Worm (Caenorhabditis elegans) whole organism, midembryonic: ENCODE data around the gene T25D1.1.

Experiments used
- T22C8.4 ChIP-seq: fragments of 200-800 bp; sonication (Bioruptor generic); IDR thresholded peaks from 2 replicates; pipeline ENCODE4 v1.3.6; 2022; ENCODE audit warnings: missing genetic modification characterization, missing compliant biosample characterization
- cog-1 ChIP-seq: sonication (generic microtip); optimal IDR thresholded peaks from 2 replicates; lab custom pipeline; 2016; ENCODE audit warnings: missing genetic modification characterization, missing compliant biosample characterization
- flt-1 ChIP-seq: fragments of 200-800 bp; sonication (Bioruptor generic); IDR thresholded peaks from 2 replicates; pipeline ENCODE4 v1.3.6; 2022; ENCODE audit warnings: missing genetic modification characterization, missing compliant biosample characterization
- klf-2 ChIP-seq: fragments of 200-800 bp; sonication (Bioruptor generic); conservative IDR thresholded peaks from 2 replicates; pipeline ENCODE4 v1.3.6; 2022; ENCODE audit warnings: missing genetic modification reagents, missing genetic modification characterization, missing compliant biosample characterization
- med-1 ChIP-seq: sonication (generic microtip); optimal IDR thresholded peaks from 2 replicates; lab custom pipeline; 2017; ENCODE audit warnings: missing genetic modification characterization, mild to moderate bottlenecking, missing compliant biosample characterization, antibody characterized with exemption, missing genetic modification reagents; ENCODE audit not compliant: insufficient read depth
- ref-1 ChIP-seq: fragments of 200-800 bp; sonication (Bioruptor generic); conservative IDR thresholded peaks from 2 replicates; pipeline ENCODE4 v1.3.6; 2022; ENCODE audit warnings: missing genetic modification reagents, missing genetic modification characterization, missing compliant biosample characterization
- tab-1 ChIP-seq: fragments of 200-800 bp; sonication (Bioruptor generic); IDR thresholded peaks from 2 replicates; pipeline ENCODE4 v1.3.6; 2022; ENCODE audit warnings: missing genetic modification characterization, missing compliant biosample characterization
- ztf-23 ChIP-seq: fragments of 200-800 bp; sonication (Bioruptor generic); IDR thresholded peaks from 2 replicates; pipeline ENCODE4 v1.3.6; 2022; ENCODE audit warnings: missing genetic modification reagents, missing genetic modification characterization, missing compliant biosample characterization
- ztf-29 ChIP-seq: fragments of 200-800 bp; sonication (Bioruptor generic); IDR thresholded peaks from 2 replicates; pipeline ENCODE4 v1.3.6; 2022; ENCODE audit warnings: missing genetic modification reagents, missing genetic modification characterization, missing compliant biosample characterization

- no peak for TF ChIP-seq ref-1 (GFP tag; lab: Robert Waterston, UW)
- TF ChIP-seq tab-1, result no peak
- no peak for TF ChIP-seq klf-2 (GFP tag; lab: Robert Waterston, UW)
- no peak for TF ChIP-seq med-1 (GFP tag; lab: Kevin White, UChicago)
- no peak for TF ChIP-seq flt-1 (GFP tag; lab: Robert Waterston, UW)
- no peak for TF ChIP-seq ztf-29 (GFP tag; lab: Robert Waterston, UW)
- TF ChIP-seq T22C8.4 (GFP tag; lab: Robert Waterston, UW), result no peak
- no peak for TF ChIP-seq ztf-23
- no peak for TF ChIP-seq cog-1
These were observed 25.0 kb upstream of the T25D1.1 start, which contains the start of gene K05G3.2 for ce11 chrX:16494630-16495029.
